Fruit fly (Drosophila melanogaster) whole organism, embryonic: ENCODE data around the gene CG43638.

Source experiments
- Awh ChIP-seq: fragments of 200-800 bp; sonication (Bioruptor generic); IDR thresholded peaks from 2 replicates; pipeline ENCODE4, ENCODE4 v1.3.6; 2022; ENCODE audit warnings: missing biosample characterization, missing genetic modification characterization
- CG10267 ChIP-seq: fragments of 200-800 bp; sonication (Bioruptor generic); optimal IDR thresholded peaks from 2 replicates; lab custom pipeline; 2018; ENCODE audit warnings: missing biosample characterization, mild to moderate bottlenecking, missing genetic modification characterization, moderate library complexity
- CG10366 ChIP-seq: fragments of 200-800 bp; sonication (Bioruptor generic); IDR thresholded peaks from 2 replicates; pipeline ENCODE4 v1.3.6; 2022; ENCODE audit warnings: missing biosample characterization, missing genetic modification characterization
- CG10543 ChIP-seq: fragments of 200-800 bp; sonication (Bioruptor generic); optimal IDR thresholded peaks from 3 replicates; lab custom pipeline; 2017; ENCODE audit warnings: missing biosample characterization, mild to moderate bottlenecking, missing genetic modification characterization, moderate library complexity
- CG12071 ChIP-seq: fragments of 200-800 bp; sonication (Bioruptor generic); optimal IDR thresholded peaks from 3 replicates; lab custom pipeline; 2018; ENCODE audit warnings: missing biosample characterization, mild to moderate bottlenecking, missing genetic modification characterization
- CG12219 ChIP-seq: fragments of 200-800 bp; sonication (Bioruptor generic); optimal IDR thresholded peaks from 3 replicates; lab custom pipeline; 2018; ENCODE audit warnings: missing biosample characterization, mild to moderate bottlenecking, missing genetic modification characterization
- CG12942 ChIP-seq: fragments of 200-800 bp; sonication (Bioruptor generic); optimal IDR thresholded peaks from 3 replicates; lab custom pipeline; 2016; ENCODE audit warnings: missing biosample characterization, missing genetic modification characterization
- CG14441 ChIP-seq: fragments of 200-800 bp; sonication (Bioruptor generic); IDR thresholded peaks from 2 replicates; pipeline ENCODE4 v1.3.6; 2022; ENCODE audit warnings: missing biosample characterization, missing genetic modification characterization
- CG17385 ChIP-seq: fragments of 200-800 bp; sonication (Bioruptor generic); optimal IDR thresholded peaks from 3 replicates; lab custom pipeline; 2018; ENCODE audit warnings: missing biosample characterization, mild to moderate bottlenecking, missing genetic modification characterization
- CG17829 ChIP-seq: fragments of 200-800 bp; optimal IDR thresholded peaks from 2 replicates; lab custom pipeline; 2019; ENCODE audit warnings: missing biosample characterization, mild to moderate bottlenecking, missing genetic modification characterization, moderate library complexity
- CG2199 ChIP-seq: fragments of 200-800 bp; sonication (Bioruptor generic); IDR thresholded peaks from 3 replicates; pipeline ENCODE4 v1.3.6; 2022; ENCODE audit warnings: missing biosample characterization, missing genetic modification characterization
- CG31441 ChIP-seq: fragments of 200-800 bp; sonication (Bioruptor generic); IDR thresholded peaks from 2 replicates; pipeline ENCODE4 v1.3.6; 2022; ENCODE audit warnings: missing biosample characterization, missing genetic modification characterization
- CG4617 ChIP-seq: fragments of 200-800 bp; sonication (Bioruptor generic); optimal IDR thresholded peaks from 3 replicates; lab custom pipeline; 2016; ENCODE audit warnings: missing biosample characterization, missing genetic modification characterization, borderline replicate concordance
- CG5953 ChIP-seq: fragments of 200-800 bp; sonication (Bioruptor generic); IDR thresholded peaks from 2 replicates; pipeline ENCODE4 v1.3.6; 2022; ENCODE audit warnings: missing biosample characterization, missing genetic modification characterization
- CG7372 ChIP-seq: fragments of 200-800 bp; sonication (Bioruptor generic); IDR thresholded peaks from 2 replicates; pipeline ENCODE4 v1.3.6; 2022; ENCODE audit warnings: missing biosample characterization, missing genetic modification characterization
- CG7745 ChIP-seq: fragments of 200-800 bp; sonication (Bioruptor generic); optimal IDR thresholded peaks from 2 replicates; lab custom pipeline; 2018; ENCODE audit warnings: missing biosample characterization, mild to moderate bottlenecking, missing genetic modification characterization, moderate library complexity
- CG8944 ChIP-seq: fragments of 200-800 bp; sonication (Bioruptor generic); optimal IDR thresholded peaks from 3 replicates; lab custom pipeline; 2016; ENCODE audit warnings: missing biosample characterization, missing genetic modification characterization
- CG9876 ChIP-seq: fragments of 200-800 bp; sonication (Bioruptor generic); optimal IDR thresholded peaks from 2 replicates; lab custom pipeline; 2016; ENCODE audit warnings: missing biosample characterization, missing genetic modification characterization
- CkIIα-i1 ChIP-seq: fragments of 200-800 bp; sonication (Bioruptor generic); IDR thresholded peaks from 2 replicates; pipeline ENCODE4 v1.3.6; 2022; ENCODE audit warnings: missing biosample characterization, missing genetic modification characterization
- Dad ChIP-seq: fragments of 200-800 bp; sonication (Bioruptor generic); optimal IDR thresholded peaks from 3 replicates; lab custom pipeline; 2016; ENCODE audit warnings: missing biosample characterization, missing genetic modification characterization
- Doc2 ChIP-seq: fragments of 200-800 bp; sonication (Bioruptor generic); IDR thresholded peaks from 2 replicates; pipeline ENCODE4 v1.3.6; 2022; ENCODE audit warnings: missing biosample characterization, missing genetic modification characterization
- H2.0 ChIP-seq: fragments of 200-800 bp; sonication (Bioruptor generic); IDR thresholded peaks from 2 replicates; pipeline ENCODE4 v1.3.6; 2022; ENCODE audit warnings: missing biosample characterization, missing genetic modification characterization
- HLHmδ ChIP-seq: fragments of 200-800 bp; sonication (Bioruptor generic); optimal IDR thresholded peaks from 2 replicates; lab custom pipeline; 2018; ENCODE audit warnings: missing biosample characterization, mild to moderate bottlenecking, missing genetic modification characterization, moderate library complexity
- HmgD ChIP-seq: fragments of 200-800 bp; sonication (Bioruptor generic); optimal IDR thresholded peaks from 3 replicates; lab custom pipeline; 2016; ENCODE audit warnings: missing biosample characterization, missing genetic modification characterization
- Jarid2 ChIP-seq: fragments of 200-800 bp; sonication (Bioruptor generic); optimal IDR thresholded peaks from 3 replicates; lab custom pipeline; 2017; ENCODE audit warnings: mild to moderate bottlenecking, missing biosample characterization, missing genetic modification reagents, missing genetic modification characterization
- Sox102F ChIP-seq: fragments of 200-800 bp; sonication (Bioruptor generic); optimal IDR thresholded peaks from 2 replicates; lab custom pipeline; 2018; ENCODE audit warnings: missing biosample characterization, mild to moderate bottlenecking, missing genetic modification characterization, moderate library complexity
- Taf1 ChIP-seq: fragments of 200-800 bp; sonication (Bioruptor generic); IDR thresholded peaks from 2 replicates; pipeline ENCODE4 v1.3.6; 2022; ENCODE audit warnings: missing biosample characterization, missing genetic modification characterization
- Xrp1 ChIP-seq: fragments of 200-800 bp; sonication (Bioruptor generic); IDR thresholded peaks from 2 replicates; pipeline ENCODE4 v1.3.6; 2022; ENCODE audit warnings: missing biosample characterization, missing genetic modification characterization
- abd-A ChIP-seq: fragments of 200-800 bp; sonication (Bioruptor generic); optimal IDR thresholded peaks from 3 replicates; lab custom pipeline; 2019; ENCODE audit warnings: missing biosample characterization, mild to moderate bottlenecking, missing genetic modification characterization, moderate library complexity
- amos ChIP-seq: fragments of 200-800 bp; sonication (Bioruptor generic); IDR thresholded peaks from 2 replicates; pipeline ENCODE4 v1.3.6; 2022; ENCODE audit warnings: missing biosample characterization, missing genetic modification characterization; ENCODE audit not compliant: partially characterized antibody
- bowl ChIP-seq: fragments of 200-800 bp; sonication (Bioruptor generic); IDR thresholded peaks from 2 replicates; pipeline ENCODE4 v1.3.6; 2022; ENCODE audit warnings: missing biosample characterization, missing genetic modification characterization
- cg ChIP-seq: fragments of 200-800 bp; sonication (Bioruptor generic); optimal IDR thresholded peaks from 3 replicates; lab custom pipeline; 2019; ENCODE audit warnings: missing biosample characterization, mild to moderate bottlenecking, missing genetic modification characterization, moderate library complexity
- chinmo ChIP-seq: fragments of 200-800 bp; sonication (Bioruptor generic); IDR thresholded peaks from 4 replicates; pipeline ENCODE4 v1.3.6; 2022; ENCODE audit warnings: missing biosample characterization, missing genetic modification characterization; ENCODE audit not compliant: partially characterized antibody
- da ChIP-seq: fragments of 200-800 bp; sonication (Bioruptor generic); optimal IDR thresholded peaks from 2 replicates; lab custom pipeline; 2016; ENCODE audit warnings: missing biosample characterization, missing genetic modification characterization
- dan ChIP-seq: fragments of 200-800 bp; sonication (Bioruptor generic); IDR thresholded peaks from 2 replicates; pipeline ENCODE4 v1.3.6; 2022; ENCODE audit warnings: missing biosample characterization, missing genetic modification characterization
- grau ChIP-seq: fragments of 200-800 bp; optimal IDR thresholded peaks from 3 replicates; lab custom pipeline; 2019; ENCODE audit warnings: missing biosample characterization, mild to moderate bottlenecking, missing genetic modification characterization, moderate library complexity
- jing ChIP-seq: fragments of 200-800 bp; sonication (Bioruptor generic); optimal IDR thresholded peaks from 2 replicates; lab custom pipeline; 2018; ENCODE audit warnings: missing biosample characterization, mild to moderate bottlenecking, missing genetic modification characterization
- mam ChIP-seq: fragments of 200-800 bp; sonication (Bioruptor generic); optimal IDR thresholded peaks from 3 replicates; lab custom pipeline; 2016; ENCODE audit warnings: missing biosample characterization, missing genetic modification characterization
- nerfin-1 ChIP-seq: fragments of 200-800 bp; sonication (Bioruptor generic); optimal IDR thresholded peaks from 3 replicates; lab custom pipeline; 2019; ENCODE audit warnings: missing biosample characterization, mild to moderate bottlenecking, missing genetic modification characterization, moderate library complexity
- oc ChIP-seq: fragments of 200-800 bp; sonication (Bioruptor generic); optimal IDR thresholded peaks from 2 replicates; lab custom pipeline; 2018; ENCODE audit warnings: missing biosample characterization, mild to moderate bottlenecking, missing genetic modification characterization, moderate library complexity
- pita ChIP-seq: fragments of 200-800 bp; sonication (Bioruptor generic); optimal IDR thresholded peaks from 2 replicates; lab custom pipeline; 2017; ENCODE audit warnings: missing biosample characterization, mild to moderate bottlenecking, missing genetic modification characterization
- prd ChIP-seq, 3 experiments: fragments of >200 bp in 2 of 3; fragments of 200-800 bp in 1 of 3; sonication (Bioruptor generic) in 1 of 3; optimal IDR thresholded peaks in 2 of 3; IDR thresholded peaks in 1 of 3; 2 replicates in 2 of 3; 3 replicates in 1 of 3; pipeline versions ENCODE4 v1.3.6 to Lab custom; 2017 to 2022; ENCODE audit warnings: missing biosample characterization in 1 of 3, missing genetic modification characterization in 1 of 3
- sd ChIP-seq: fragments of 200-800 bp; sonication (Bioruptor generic); optimal IDR thresholded peaks from 3 replicates; lab custom pipeline; 2018; ENCODE audit warnings: missing biosample characterization, mild to moderate bottlenecking, missing genetic modification characterization, moderate library complexity
- slbo ChIP-seq: fragments of 200-800 bp; sonication (Bioruptor generic); IDR thresholded peaks from 2 replicates; pipeline ENCODE4 v1.3.6; 2022; ENCODE audit warnings: missing biosample characterization, missing genetic modification characterization
- toy ChIP-seq: fragments of 200-800 bp; sonication (Bioruptor generic); IDR thresholded peaks from 2 replicates; pipeline ENCODE4 v1.3.6; 2022; ENCODE audit warnings: missing biosample characterization, missing genetic modification characterization
- vvl ChIP-seq: fragments of 200-800 bp; sonication (Bioruptor generic); IDR thresholded peaks from 2 replicates; pipeline ENCODE4 v1.3.6; 2022; ENCODE audit warnings: missing biosample characterization, missing genetic modification characterization

CG43638 gene

dm6 chr3L:12030521-12030920 is 13.9 kb upstream of the CG43638 start (continued):
- TF ChIP-seq CG2199 (GFP tag; lab: Robert Waterston, UW) (0 out of 3 replicates have a peak, but pooled peaks have one; percentile 25), prd (optimal IDR thresholded peaks at IDR 0.05; lab: Kevin White, UChicago) (no peak), prd (GFP tag; IDR thresholded peaks at IDR 0.05; lab: Robert Waterston, UW) (peak; percentile 56; the same call in 2 of the 3 replicates), toy (no peak), slbo (GFP tag; lab: Robert Waterston, UW) (no peak), CG10366 (GFP tag; lab: Robert Waterston, UW) (no peak), CG12071 (no peak), CG17829 (tag; lab: Kevin White, UChicago) (peak; percentile 9), CG31441 (GFP tag; lab: Robert Waterston, UW) (0 out of 2 replicates have a peak, but pooled peaks have one; percentile 8), CG10543 (GFP tag; lab: Kevin White, UChicago) (no peak), HLHmδ (GFP tag; lab: Kevin White, UChicago) (no peak), bowl (GFP tag; lab: Robert Waterston, UW) (no peak), nerfin-1 (tag; lab: Kevin White, UChicago) (no peak), H2.0 (no peak)

- TF ChIP-seq Dad (no peak), toy (no peak), CG10267 (no peak), dan (no peak), Sox102F (GFP tag; lab: Kevin White, UChicago) (no peak), cg (GFP tag; lab: Kevin White, UChicago) (no peak)
These were observed 12.1 kb upstream of the CG43638 start, which contains the start of gene CG43993 for dm6 chr3L:12032257-12032656. Gene CG43993, plus strand, starts transcription at chr3L:12032557.

dm6 chr3L:12036658-12037057 is 7.7 kb upstream of the CG43638 start:
- no peak for TF ChIP-seq CG4617 (GFP tag; lab: Kevin White, UChicago)
- TF ChIP-seq CG7745 (tag; lab: Kevin White, UChicago), result peak; percentile 50
- no peak for TF ChIP-seq CG7372 (GFP tag; lab: Robert Waterston, UW)
- peak; percentile 64; the same call in 1 of the 2 replicates for TF ChIP-seq vvl (GFP tag; lab: Robert Waterston, UW)
- TF ChIP-seq oc (tag; lab: Kevin White, UChicago), result peak; percentile 11
- peak; percentile 91 for TF ChIP-seq Awh (GFP tag; lab: Robert Waterston, UW)
- no peak for TF ChIP-seq CG12942 (GFP tag; lab: Kevin White, UChicago)
- peak; percentile 42 for TF ChIP-seq abd-A (tag; lab: Kevin White, UChicago)
- peak; percentile 46 for TF ChIP-seq sd (tag; lab: Kevin White, UChicago)
- no peak for TF ChIP-seq CG9876 (GFP tag; lab: Kevin White, UChicago)
- 0 out of 4 replicates have a peak, but pooled peaks have one; percentile 33 for TF ChIP-seq chinmo
- TF ChIP-seq jing (GFP tag; lab: Kevin White, UChicago), result no peak
- TF ChIP-seq, all 482 proteins: peak for 7

- no peak for TF ChIP-seq HmgD (GFP tag; lab: Kevin White, UChicago)
- no peak for TF ChIP-seq Jarid2 (GFP tag; lab: Kevin White, UChicago)
- TF ChIP-seq CG17385 (GFP tag; lab: Kevin White, UChicago), result no peak
- TF ChIP-seq CG14441 (GFP tag; lab: Robert Waterston, UW), result peak; percentile 67
- peak; percentile 22 for TF ChIP-seq CG8944 (GFP tag; lab: Kevin White, UChicago)
- TF ChIP-seq da (GFP tag; lab: Kevin White, UChicago), result no peak
- TF ChIP-seq pita (GFP tag; lab: Kevin White, UChicago), result no peak
- TF ChIP-seq Doc2 (GFP tag; lab: Robert Waterston, UW), result no peak
- TF ChIP-seq amos (GFP tag; lab: Robert Waterston, UW), result no peak
- no peak for TF ChIP-seq CG5953 (GFP tag; lab: Robert Waterston, UW)
- TF ChIP-seq CkIIα-i1 (GFP tag; lab: Robert Waterston, UW), result no peak
- TF ChIP-seq HLHmδ (GFP tag; lab: Kevin White, UChicago), result no peak
- TF ChIP-seq grau (tag; lab: Kevin White, UChicago), result peak; percentile 40
- TF ChIP-seq Taf1, result no peak
- peak; percentile 85 for TF ChIP-seq Xrp1 (GFP tag; lab: Robert Waterston, UW)
- no peak for TF ChIP-seq CG12219 (GFP tag; lab: Kevin White, UChicago)
- TF ChIP-seq mam (GFP tag; lab: Kevin White, UChicago), result peak; percentile 1
These were observed 6.8 kb upstream of the CG43638 start for dm6 chr3L:12037449-12038163.
